Worm (Caenorhabditis elegans): ENCODE data around the gene srj-44.

srj-44 gene

DNA sequence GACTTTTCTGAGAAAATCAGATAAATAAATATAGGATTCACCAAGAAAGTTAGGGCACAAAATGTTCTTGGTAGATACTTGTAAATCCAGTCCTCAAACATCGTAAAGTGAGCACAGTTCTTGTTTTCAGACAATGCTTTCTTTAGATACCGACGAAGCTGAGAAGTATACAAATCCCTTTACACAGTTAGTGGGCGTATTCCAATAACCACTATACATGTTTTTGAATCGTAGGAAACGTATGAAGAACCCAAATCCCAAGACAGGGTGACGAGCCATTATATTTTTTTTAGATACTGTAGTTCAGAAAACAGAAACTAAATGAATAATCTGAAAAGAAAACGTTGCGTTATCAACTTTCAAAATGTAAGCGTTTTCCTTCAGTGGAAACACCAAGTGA lies at the start of gene srj-44:
Gene srj-44 (minus strand): TSS at position 101 of the 400 bp plus-strand sequence.
- TF ChIP-seq let-526 (GFP tag; IDR thresholded peaks at IDR 0.05) (no peak), F22D6.2 (tag; optimal IDR thresholded peaks at IDR 0.05) (no peak), F52B5.7 (tag; optimal IDR thresholded peaks at IDR 0.05) (no peak), Y79H2A.3 (GFP tag; conservative IDR thresholded peaks at IDR 0.05) (no peak), xnd-1 (tag; optimal IDR thresholded peaks at IDR 0.05) (no peak), lsl-1 (GFP tag; optimal IDR thresholded peaks at IDR 0.05) (no peak), zim-3 (tag; optimal IDR thresholded peaks at IDR 0.05) (no peak), lin-35 (GFP tag; optimal IDR thresholded peaks at IDR 0.05) (no peak), lin-40 (tag; optimal IDR thresholded peaks at IDR 0.05) (no peak), B0035.1 (tag; optimal IDR thresholded peaks at IDR 0.05) (no peak), ztf-6 (GFP tag; IDR thresholded peaks at IDR 0.05) (no peak), tbp1 (GFP tag; optimal IDR thresholded peaks at IDR 0.05) (no peak)

DNA sequence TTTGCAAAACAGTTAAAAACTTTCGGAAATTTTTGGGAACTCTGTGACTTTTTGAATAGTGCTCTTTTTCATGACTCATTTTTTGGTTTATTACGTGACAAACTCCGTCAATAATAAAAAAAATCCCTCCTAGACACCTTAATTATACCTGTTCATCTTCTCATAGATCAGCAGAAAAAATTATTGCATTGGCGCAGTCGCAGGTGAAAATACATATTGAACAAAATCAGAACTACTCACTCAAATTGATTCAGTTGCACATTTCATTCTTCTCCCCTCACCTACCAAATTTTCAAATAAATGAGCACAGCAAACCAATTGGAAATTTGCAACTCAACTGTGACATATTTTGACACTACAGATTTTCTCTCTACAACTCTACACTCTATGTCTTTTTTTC lies 47.3 kb upstream of the srj-44 start, which contains the start of gene srh-127:
Gene srh-127 (plus strand): TSS at position 301 of the 400 bp plus-strand sequence.
- TF ChIP-seq nhr-120 (GFP tag; IDR thresholded peaks at IDR 0.05): no peak
- no peak for TF ChIP-seq F37B4.10 (GFP tag; IDR thresholded peaks at IDR 0.05)

DNA sequence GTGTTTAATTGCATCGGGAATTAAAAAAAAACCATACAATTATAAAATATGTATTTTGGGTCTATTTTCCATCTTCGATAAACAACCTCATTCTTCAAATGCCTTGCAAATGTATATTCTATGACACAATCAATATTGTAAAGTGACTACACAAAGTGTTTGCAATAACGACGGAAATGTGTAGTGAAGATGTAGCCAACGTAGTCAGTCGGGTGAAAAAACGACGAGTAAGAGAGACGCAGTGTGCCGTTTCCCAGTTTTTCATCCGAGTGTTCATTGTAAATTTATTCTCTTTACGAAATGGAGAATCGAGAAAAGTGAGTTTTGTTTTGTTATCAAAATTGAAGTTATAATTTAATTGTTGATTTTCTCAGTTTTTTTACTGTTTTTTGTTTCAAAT lies 46.3 kb upstream of the srj-44 start, which contains the start of gene F37B4.15:
Gene F37B4.15 (plus strand): TSS at position 301 of the 400 bp plus-strand sequence.
- no peak for TF ChIP-seq Y95B8A.8 (GFP tag; IDR thresholded peaks at IDR 0.05)
- no peak for TF ChIP-seq hsf-1 (GFP tag; IDR thresholded peaks at IDR 0.05)
- TF ChIP-seq madf-3 (GFP tag; IDR thresholded peaks at IDR 0.05): no peak
- no peak for TF ChIP-seq madf-10 (tag; optimal IDR thresholded peaks at IDR 0.05)
- TF ChIP-seq Y53F4B.3 (GFP tag; IDR thresholded peaks at IDR 0.05): no peak
- no peak for TF ChIP-seq F57A8.1 (GFP tag; optimal IDR thresholded peaks at IDR 0.05)
- TF ChIP-seq ceh-58 (GFP tag; IDR thresholded peaks at IDR 0.05): no peak
- no peak for TF ChIP-seq Y53G8AR.9 (GFP tag; conservative IDR thresholded peaks at IDR 0.05)
- TF ChIP-seq nhr-80 (tag; optimal IDR thresholded peaks at IDR 0.05): no peak
- no peak for TF ChIP-seq F33H1.4 (GFP tag; IDR thresholded peaks at IDR 0.05)
- no peak for TF ChIP-seq rpc-1 (optimal IDR thresholded peaks at IDR 0.05)
- TF ChIP-seq rpc-1 (tag; optimal IDR thresholded peaks at IDR 0.05): no peak
- TF ChIP-seq nfya-2 (GFP tag; IDR thresholded peaks at IDR 0.05): no peak
- no peak for TF ChIP-seq pbrm-1 (GFP tag; IDR thresholded peaks at IDR 0.05)
- TF ChIP-seq ztf-18 (tag; optimal IDR thresholded peaks at IDR 0.05): no peak
- TF ChIP-seq athp-1 (tag; optimal IDR thresholded peaks at IDR 0.05): no peak
- no peak for TF ChIP-seq T07F8.4 (tag; optimal IDR thresholded peaks at IDR 0.05)
- TF ChIP-seq snpc-1.3 (tag; optimal IDR thresholded peaks at IDR 0.05; ENCODE audit: insufficient read depth): no peak
- no peak for TF ChIP-seq mes-4 (tag; optimal IDR thresholded peaks at IDR 0.05)

DNA sequence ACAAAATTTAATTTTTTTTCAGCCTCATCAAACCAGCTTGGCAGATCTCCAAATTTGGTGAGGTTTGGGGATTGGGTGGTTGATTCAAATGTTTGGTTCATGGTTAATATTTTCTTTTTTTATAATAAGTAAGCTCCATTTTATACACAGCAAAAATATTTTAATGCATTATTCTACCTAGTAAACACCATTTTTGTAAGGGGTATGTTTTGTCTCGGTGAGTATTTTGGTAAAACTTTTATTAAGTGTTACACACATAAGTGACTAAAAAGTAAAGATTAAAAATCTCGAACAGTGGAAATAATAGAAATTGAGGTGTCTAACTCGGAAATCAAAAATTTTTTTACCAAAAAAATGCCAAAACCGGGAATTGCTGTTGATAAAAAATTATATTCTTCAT lies 43.0 kb upstream of the srj-44 start, which contains the start of gene srw-4:
Gene srw-4 (minus strand): TSS at position 101 of the 400 bp plus-strand sequence.
- TF ChIP-seq snpc-4 (GFP tag; optimal IDR thresholded peaks at IDR 0.05) (no peak), snpc-4 (tag; optimal IDR thresholded peaks at IDR 0.05) (no peak), ztf-26 (tag; optimal IDR thresholded peaks at IDR 0.05) (no peak), attf-6 (GFP tag; IDR thresholded peaks at IDR 0.05) (no peak), sea-2 (GFP tag; IDR thresholded peaks at IDR 0.05) (no peak), let-526 (GFP tag; IDR thresholded peaks at IDR 0.05) (no peak), lin-26 (GFP tag; IDR thresholded peaks at IDR 0.05) (no peak), ceh-100 (GFP tag; IDR thresholded peaks at IDR 0.05) (no peak), hlh-26 (GFP tag; conservative IDR thresholded peaks at IDR 0.05) (no peak), attf-5 (GFP tag; optimal IDR thresholded peaks at IDR 0.05) (no peak), Y67H2A.10 (GFP tag; conservative IDR thresholded peaks at IDR 0.05) (no peak), snpc-1.3 (tag; optimal IDR thresholded peaks at IDR 0.05; ENCODE audit: insufficient read depth) (no peak)
